Worm (Caenorhabditis elegans): ENCODE measurements around the gene K02E2.11.

DNA sequence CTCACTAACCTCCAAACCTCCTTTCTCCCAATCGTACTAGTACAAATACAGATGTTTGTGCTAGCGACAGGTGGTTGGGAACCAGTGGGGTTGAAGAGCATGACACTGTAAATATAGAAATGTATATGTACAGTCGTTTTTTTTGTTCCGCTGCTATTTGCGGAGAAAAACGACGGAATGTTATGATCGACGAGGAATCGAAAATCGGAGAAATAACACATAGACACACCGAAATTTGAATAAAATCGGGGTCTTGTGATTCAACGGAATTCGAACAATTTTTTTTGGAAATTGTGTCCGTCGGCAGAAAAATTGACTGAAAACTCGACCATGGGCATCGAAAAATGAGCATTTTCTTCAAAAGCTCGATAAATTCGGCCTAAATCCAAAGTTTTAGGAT lies 28.5 kb downstream of the K02E2.11 start, which contains the start of gene F53H2.3:
- TF ChIP-seq ama-1 (optimal IDR thresholded peaks at IDR 0.05) (no peak), pqm-1 (tag; optimal IDR thresholded peaks at IDR 0.05) (no peak), unc-62 (GFP tag; optimal IDR thresholded peaks at IDR 0.05) (no peak), mep-1 (tag; optimal IDR thresholded peaks at IDR 0.05) (no peak), ztf-4 (tag; optimal IDR thresholded peaks at IDR 0.05) (no peak), ceh-8 (GFP tag; optimal IDR thresholded peaks at IDR 0.05) (no peak), efl-1 (optimal IDR thresholded peaks at IDR 0.05) (no peak), efl-1 (GFP tag; optimal IDR thresholded peaks at IDR 0.05 in 1 of 2) (no peak), F16B12.6 (tag; optimal IDR thresholded peaks at IDR 0.05) (no peak), Y116A8C.19 (tag; optimal IDR thresholded peaks at IDR 0.05; ENCODE audit: borderline replicate concordance) (no peak), dpl-1 (GFP tag; optimal IDR thresholded peaks at IDR 0.05) (no peak), nhr-47 (tag; optimal IDR thresholded peaks at IDR 0.05) (no peak), snpc-4 (tag; optimal IDR thresholded peaks at IDR 0.05) (no peak), irx-1 (tag; optimal IDR thresholded peaks at IDR 0.05) (no peak)
